Worm (Caenorhabditis elegans): Measurements from ENCODE around the gene R12B2.6.
A peak's percentile ranks its signal among the peaks of the same experiment; 100 is the strongest.

Gene R12B2.6

DNA sequence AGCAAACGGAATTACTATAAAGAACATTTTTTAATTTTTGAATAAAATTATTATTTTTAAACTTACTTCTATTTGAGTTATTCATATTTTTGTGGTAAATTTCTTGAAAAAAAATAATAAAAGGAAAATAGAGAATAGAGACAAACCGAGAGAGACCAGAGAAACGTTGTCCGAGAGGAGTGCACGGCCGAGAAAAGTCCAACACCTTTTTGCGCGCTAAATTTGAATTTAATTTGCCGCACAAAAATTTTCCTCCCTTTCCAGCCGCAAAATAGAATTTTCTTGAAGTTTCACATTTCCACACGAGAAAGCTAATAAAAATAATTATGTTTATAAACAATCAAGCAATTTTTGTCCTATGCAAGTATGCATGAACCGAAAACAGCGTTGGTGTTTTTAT is 37.8 kb upstream of the R12B2.6 start, which contains the start of the genes F01F1.11 and F01F1.3 (continued):
- TF ChIP-seq nhr-6 (tag; optimal IDR thresholded peaks at IDR 0.05), result peak; percentile 62
- TF ChIP-seq sdz-12 (GFP tag; optimal IDR thresholded peaks at IDR 0.05), result no peak
- TF ChIP-seq hmg-1.1 (GFP tag; IDR thresholded peaks at IDR 0.05), result peak; percentile 58
- peak; percentile 71 for TF ChIP-seq dmd-6 (GFP tag; IDR thresholded peaks at IDR 0.05)
- no peak for TF ChIP-seq nhr-41 (GFP tag; IDR thresholded peaks at IDR 0.05)
- TF ChIP-seq hif-1 (tag; optimal IDR thresholded peaks at IDR 0.05), result peak in 1 of 2 experiments; percentile 90
- TF ChIP-seq dmd-9 (GFP tag; IDR thresholded peaks at IDR 0.05), result peak; percentile 77; the same call in 1 of the 2 replicates
- TF ChIP-seq mep-1 (tag; optimal IDR thresholded peaks at IDR 0.05), result peak; percentile 57
- peak; percentile 26 for TF ChIP-seq lin-13 (GFP tag; optimal IDR thresholded peaks at IDR 0.05)
- peak; percentile 14 for TF ChIP-seq F49E8.2 (tag; optimal IDR thresholded peaks at IDR 0.05; ENCODE audit: borderline replicate concordance)
- TF ChIP-seq F44E2.7 (GFP tag; IDR thresholded peaks at IDR 0.05), result no peak
- TF ChIP-seq nhr-48 (tag; optimal IDR thresholded peaks at IDR 0.05), result peak; percentile 9
- peak; percentile 61 for TF ChIP-seq T20F7.1 (GFP tag; optimal IDR thresholded peaks at IDR 0.05)
- peak; percentile 30 for TF ChIP-seq F37D6.2 (tag; optimal IDR thresholded peaks at IDR 0.05)
- peak; percentile 53 for TF ChIP-seq hlh-30 (tag; optimal IDR thresholded peaks at IDR 0.05; ENCODE audit: insufficient read depth)

DNA sequence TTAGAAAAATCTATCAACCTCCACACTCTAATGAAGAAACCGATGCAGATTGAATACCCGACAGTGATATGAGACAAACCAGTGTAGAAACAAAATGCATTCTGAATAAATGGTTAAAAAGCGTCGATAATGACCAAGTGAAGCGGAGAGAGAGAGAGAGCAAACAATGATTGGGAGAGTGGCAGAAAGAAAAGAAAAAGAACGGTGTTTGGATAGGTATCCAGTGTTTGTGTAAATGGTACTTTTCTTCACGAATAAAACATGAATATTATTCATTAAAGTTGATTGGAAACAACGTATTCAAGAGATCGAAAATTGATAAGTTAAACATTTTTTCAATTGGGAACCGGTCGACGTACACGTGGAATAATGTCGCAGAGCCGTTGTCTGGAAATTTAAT is 35.5 kb upstream of the R12B2.6 start, which contains the start of gene F01F1.15:
Gene F01F1.15, minus strand, starts transcription at position 101 of the 400 bp plus-strand sequence.
- TF ChIP-seq nhr-48 (tag; optimal IDR thresholded peaks at IDR 0.05) (no peak), unc-62 (GFP tag; optimal IDR thresholded peaks at IDR 0.05 in 1 of 2) (no peak), unc-62 (tag; optimal IDR thresholded peaks at IDR 0.05) (no peak), fos-1 (tag; optimal IDR thresholded peaks at IDR 0.05) (no peak), duxl-1 (tag; optimal IDR thresholded peaks at IDR 0.05; ENCODE audit: poor library complexity) (no peak), nhr-25 (tag; optimal IDR thresholded peaks at IDR 0.05; ENCODE audit: borderline replicate concordance, insufficient read depth) (no peak), mdt-29 (GFP tag; IDR thresholded peaks at IDR 0.05) (no peak), dpl-1 (GFP tag; optimal IDR thresholded peaks at IDR 0.05) (no peak), dmd-8 (GFP tag; IDR thresholded peaks at IDR 0.05) (no peak), daf-12 (tag; optimal IDR thresholded peaks at IDR 0.05) (no peak)

DNA sequence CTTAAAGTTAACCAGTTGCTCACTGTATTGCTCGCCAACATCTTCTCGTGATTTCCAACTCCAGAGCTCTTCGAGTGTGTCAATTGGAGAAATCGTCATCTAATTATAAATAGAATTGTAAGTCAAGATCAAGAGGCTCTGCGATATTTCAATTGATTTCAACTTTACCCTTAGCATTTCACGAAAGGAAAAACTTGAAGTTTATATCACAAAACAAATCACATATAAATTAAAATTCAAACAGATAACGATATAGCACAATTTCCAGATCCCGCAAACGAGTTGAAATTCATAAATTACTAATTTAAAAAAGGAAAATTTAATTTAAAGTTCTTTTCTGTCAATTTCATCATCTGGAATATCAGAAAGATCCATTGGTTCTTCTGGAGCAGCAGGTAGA is 34.4 kb upstream of the R12B2.6 start, which contains the start of gene eng-1:
Gene eng-1, minus strand, starts transcription at position 101 of the 400 bp plus-strand sequence.
- peak; percentile 58 for TF ChIP-seq aha-1 (tag)
- TF ChIP-seq nhr-11 (tag; optimal IDR thresholded peaks at IDR 0.05), result no peak
- TF ChIP-seq dmd-9 (GFP tag; IDR thresholded peaks at IDR 0.05), result no peak

DNA sequence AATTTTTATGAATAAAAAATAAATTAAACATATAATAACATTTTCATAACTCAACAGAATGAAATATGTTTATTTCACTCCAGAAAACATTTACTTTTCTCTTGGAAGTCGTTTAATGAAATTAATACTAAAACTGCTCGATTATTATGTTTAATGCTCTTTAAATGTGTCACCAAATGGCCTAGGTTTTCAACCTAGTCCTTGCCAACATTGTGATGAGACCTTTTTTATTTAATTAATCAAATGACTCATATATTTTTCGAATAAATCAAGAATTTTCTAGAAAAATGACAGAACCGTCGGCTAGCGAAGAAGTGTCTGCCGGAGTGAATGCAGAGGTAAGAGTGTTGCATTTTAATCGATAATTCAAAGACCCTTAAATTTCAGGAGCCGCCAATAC is 30.3 kb upstream of the R12B2.6 start, which contains the start of gene rabn-5:
Gene rabn-5, plus strand, starts transcription at position 284 of the 400 bp plus-strand sequence.
- TF ChIP-seq hlh-30 (tag; optimal IDR thresholded peaks at IDR 0.05; ENCODE audit: insufficient read depth) (peak; percentile 40), mes-2 (tag; optimal IDR thresholded peaks at IDR 0.05; ENCODE audit: poor library complexity, severe bottlenecking) (peak; percentile 64), zfp-2 (tag; optimal IDR thresholded peaks at IDR 0.05) (no peak)

DNA sequence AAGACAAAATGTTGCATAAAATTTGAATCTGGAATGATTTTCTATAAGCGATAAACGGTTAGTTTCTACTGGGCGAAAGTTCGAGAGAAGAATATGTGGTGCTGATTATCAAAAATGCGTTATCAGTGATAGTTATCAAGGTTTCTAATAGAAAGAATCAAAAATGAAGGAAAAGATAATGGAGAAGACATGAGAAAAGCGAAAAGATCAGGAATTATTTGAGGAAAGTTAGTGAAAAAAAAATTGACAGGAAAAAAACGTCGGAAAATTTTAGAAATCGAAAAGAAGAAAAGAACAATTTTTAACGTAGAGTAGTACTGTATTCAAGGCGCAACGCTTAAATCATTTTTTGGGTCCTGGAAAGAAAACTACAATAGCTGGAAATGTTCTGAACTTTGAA is 29.8 kb upstream of the R12B2.6 start, which contains the start of gene dnpp-1:
Gene dnpp-1, minus strand, starts transcription at position 30 of the 400 bp plus-strand sequence.
- TF ChIP-seq D1046.2 (GFP tag; IDR thresholded peaks at IDR 0.05) (no peak), php-3 (GFP tag; IDR thresholded peaks at IDR 0.05) (no peak), Y48G9A.11 (GFP tag; IDR thresholded peaks at IDR 0.05) (no peak), ceh-32 (tag; optimal IDR thresholded peaks at IDR 0.05; ENCODE audit: poor library complexity) (no peak), T20F7.1 (GFP tag; optimal IDR thresholded peaks at IDR 0.05) (no peak), egl-27 (tag; optimal IDR thresholded peaks at IDR 0.05) (no peak), T26A8.4 (GFP tag; IDR thresholded peaks at IDR 0.05) (no peak), mdt-29 (GFP tag; IDR thresholded peaks at IDR 0.05) (no peak), fkh-10 (GFP tag; optimal IDR thresholded peaks at IDR 0.05) (no peak), nhr-28 (tag; optimal IDR thresholded peaks at IDR 0.05) (peak; percentile 41), unc-130 (GFP tag; optimal IDR thresholded peaks at IDR 0.05) (no peak), nhr-6 (tag; optimal IDR thresholded peaks at IDR 0.05) (no peak), ZK546.5 (tag; optimal IDR thresholded peaks at IDR 0.05) (no peak), unc-39 (tag; optimal IDR thresholded peaks at IDR 0.05) (no peak), aha-1 (tag) (no peak), nhr-76 (tag; optimal IDR thresholded peaks at IDR 0.05) (no peak), unc-62 (GFP tag; optimal IDR thresholded peaks at IDR 0.05 in 1 of 2) (no peak), unc-62 (tag; optimal IDR thresholded peaks at IDR 0.05) (no peak), F26F4.8 (GFP tag; conservative IDR thresholded peaks at IDR 0.05) (no peak), ctbp-1 (GFP tag; IDR thresholded peaks at IDR 0.05) (no peak), pha-4 (GFP tag; IDR thresholded peaks at IDR 0.05) (no peak), pha-4 (tag; optimal IDR thresholded peaks at IDR 0.05) (no peak), dmd-8 (GFP tag; IDR thresholded peaks at IDR 0.05) (no peak)
